Fruit fly (Drosophila melanogaster): ENCODE results near the gene bur.
A peak's percentile ranks its signal among the peaks of the same experiment; 100 is the strongest.

The bur gene

DNA sequence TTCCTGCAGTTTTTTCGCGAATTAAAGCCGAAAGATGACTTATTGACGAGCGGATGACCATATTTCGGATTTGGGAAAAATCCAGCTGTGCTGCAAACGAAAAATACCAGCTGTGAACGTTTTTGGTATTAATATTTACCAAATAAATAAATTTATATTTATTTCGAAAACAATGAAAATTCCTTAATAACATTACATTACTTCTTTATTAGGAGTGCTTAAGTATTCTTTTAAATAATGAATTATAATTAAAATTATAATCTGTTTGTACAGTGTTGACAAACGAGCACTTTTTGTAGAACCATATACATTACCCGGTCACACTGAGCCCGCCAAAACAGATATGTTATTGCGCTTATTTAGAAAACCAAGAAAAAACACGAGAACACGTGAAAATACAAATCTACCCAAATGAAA lies at the start of gene bur, which contains the start of gene Mcm10:
Gene bur, minus strand, starts transcription at position 69 of the 417 bp plus-strand sequence.
Gene Mcm10, plus strand, starts transcription at position 319 of the 417 bp plus-strand sequence.
- TF ChIP-seq cic (GFP tag; optimal IDR thresholded peaks at IDR 0.05) (no peak), CG14711 (tag; optimal IDR thresholded peaks at IDR 0.05) (peak; percentile 27), pad (GFP tag; optimal IDR thresholded peaks at IDR 0.05) (peak; percentile 2), kay (GFP tag; ENCODE audit: borderline replicate concordance) (no peak), CG7101 (tag; optimal IDR thresholded peaks at IDR 0.05) (peak; percentile 42)

DNA sequence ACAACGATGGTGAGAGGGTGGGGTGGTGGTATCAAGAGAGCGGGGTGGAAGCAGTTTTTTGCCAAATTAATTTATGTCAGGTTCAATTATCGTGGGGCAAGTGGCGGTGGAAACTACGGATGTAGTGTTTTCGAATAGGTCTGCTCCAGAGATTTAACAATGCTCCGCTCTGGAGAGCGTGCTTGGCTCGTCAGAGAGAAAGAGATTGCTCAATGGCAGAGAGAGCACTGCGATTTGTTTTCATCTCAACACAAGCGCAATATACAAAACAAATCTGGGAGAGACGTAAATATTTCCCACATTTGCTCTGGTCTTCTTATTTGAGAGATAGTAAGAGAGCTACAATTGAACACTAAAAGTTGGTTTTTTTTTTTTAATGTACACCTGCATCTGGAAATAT lies 42.3 kb upstream of the bur start:
- TF ChIP-seq cnc (optimal IDR thresholded peaks at IDR 0.05) (no peak), pad (GFP tag; optimal IDR thresholded peaks at IDR 0.05) (no peak), tj (GFP tag; optimal IDR thresholded peaks at IDR 0.05) (no peak), Mnt (GFP tag; optimal IDR thresholded peaks at IDR 0.05) (no peak), Clk (GFP tag; optimal IDR thresholded peaks at IDR 0.05) (no peak), CG33017 (tag; optimal IDR thresholded peaks at IDR 0.05) (no peak), CG14711 (tag; optimal IDR thresholded peaks at IDR 0.05) (no peak), ovo (GFP tag; optimal IDR thresholded peaks at IDR 0.05) (no peak), Crg-1 (GFP tag; optimal IDR thresholded peaks at IDR 0.05) (no peak), toe (GFP tag; optimal IDR thresholded peaks at IDR 0.05) (no peak), CG5204 (GFP tag; optimal IDR thresholded peaks at IDR 0.05) (no peak), CG7101 (tag; optimal IDR thresholded peaks at IDR 0.05) (no peak), CG12768 (GFP tag; optimal IDR thresholded peaks at IDR 0.05) (no peak)

DNA sequence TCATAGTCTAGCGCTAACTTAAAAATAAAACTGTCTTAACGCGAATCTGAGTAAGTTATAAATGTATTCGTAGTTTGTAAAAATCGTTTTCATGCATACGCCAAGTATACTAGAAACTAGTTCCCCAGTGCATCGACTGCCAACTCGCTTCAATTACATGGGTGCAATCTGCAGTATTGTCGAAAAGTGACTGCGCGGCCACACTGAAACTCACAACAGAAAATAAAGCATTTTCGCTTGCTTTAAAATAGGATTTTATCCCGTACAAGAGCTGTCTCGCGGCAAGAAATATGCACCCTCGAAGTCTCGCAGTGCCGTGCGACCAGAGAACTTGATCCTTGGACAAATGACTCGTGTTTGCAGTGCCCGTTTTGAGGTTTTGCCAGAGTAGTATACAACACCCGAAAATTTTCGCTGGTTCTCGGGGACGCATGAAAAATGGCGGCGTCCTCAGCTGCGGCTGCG lies 41.7 kb upstream of the bur start, which contains the start of gene CG8677:
Gene CG8677, plus strand, starts transcription at position 199 of the 465 bp plus-strand sequence.
- TF ChIP-seq toe (GFP tag; optimal IDR thresholded peaks at IDR 0.05): no peak
- TF ChIP-seq CG14711 (tag; optimal IDR thresholded peaks at IDR 0.05): peak; percentile 16
- no peak for TF ChIP-seq CG7101 (tag; optimal IDR thresholded peaks at IDR 0.05)
- TF ChIP-seq CG11617 (GFP tag; optimal IDR thresholded peaks at IDR 0.05): no peak
- no peak for TF ChIP-seq CG7045 (GFP tag; optimal IDR thresholded peaks at IDR 0.05)
- TF ChIP-seq Clk (GFP tag; optimal IDR thresholded peaks at IDR 0.05): no peak
- peak; percentile 1 for TF ChIP-seq Mnt (GFP tag; optimal IDR thresholded peaks at IDR 0.05)
- peak; percentile 2 for TF ChIP-seq CG1620 (GFP tag; optimal IDR thresholded peaks at IDR 0.05)
- no peak for TF ChIP-seq kay (GFP tag; ENCODE audit: borderline replicate concordance)
- no peak for TF ChIP-seq CG12768 (GFP tag; optimal IDR thresholded peaks at IDR 0.05)
- no peak for TF ChIP-seq CG33017 (tag; optimal IDR thresholded peaks at IDR 0.05)
- no peak for TF ChIP-seq tj (GFP tag; optimal IDR thresholded peaks at IDR 0.05)
- peak; percentile 23 for TF ChIP-seq bab1 (GFP tag; optimal IDR thresholded peaks at IDR 0.05)

DNA sequence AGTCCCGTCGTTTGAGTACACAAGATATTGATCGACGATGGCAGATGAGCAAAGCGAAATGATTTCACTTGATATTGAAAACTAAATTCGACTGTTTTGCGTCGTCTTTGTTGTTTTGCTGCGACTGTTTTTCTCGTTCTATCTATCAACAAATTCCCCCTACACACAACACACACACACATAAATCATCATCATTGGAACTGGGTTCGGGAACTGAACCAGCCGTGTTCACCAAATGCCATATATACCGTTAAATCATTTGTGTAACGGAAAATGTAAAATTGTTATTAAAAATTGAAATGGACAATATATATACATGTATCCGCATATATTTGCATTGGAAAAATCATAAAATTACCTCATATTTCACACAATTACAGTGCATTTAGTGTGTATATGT lies 40.9 kb upstream of the bur start, which contains the start of gene Atg18b:
Gene Atg18b, minus strand, starts transcription at position 177 of the 400 bp plus-strand sequence.
- no peak for TF ChIP-seq Clk (GFP tag; optimal IDR thresholded peaks at IDR 0.05)
- no peak for TF ChIP-seq tj (GFP tag; optimal IDR thresholded peaks at IDR 0.05)
- peak; percentile 84 for TF ChIP-seq ovo (GFP tag; optimal IDR thresholded peaks at IDR 0.05)
- no peak for TF ChIP-seq kay (GFP tag; ENCODE audit: borderline replicate concordance)
- TF ChIP-seq pad (GFP tag; optimal IDR thresholded peaks at IDR 0.05): peak; percentile 53

- no peak for TF ChIP-seq CG5204 (GFP tag; optimal IDR thresholded peaks at IDR 0.05)
- peak; percentile 55 for TF ChIP-seq tj (GFP tag; optimal IDR thresholded peaks at IDR 0.05)
- TF ChIP-seq Mnt (GFP tag; optimal IDR thresholded peaks at IDR 0.05): no peak
- peak; percentile 25 for TF ChIP-seq ovo (GFP tag; optimal IDR thresholded peaks at IDR 0.05)
- peak; percentile 47 for TF ChIP-seq CG12768 (GFP tag; optimal IDR thresholded peaks at IDR 0.05)
- TF ChIP-seq bab1 (GFP tag; optimal IDR thresholded peaks at IDR 0.05): peak; percentile 30
- TF ChIP-seq kay (GFP tag; ENCODE audit: borderline replicate concordance): peak; percentile 30
- peak; percentile 20 for TF ChIP-seq cic (GFP tag; optimal IDR thresholded peaks at IDR 0.05)
- peak; percentile 9 for TF ChIP-seq CG7045 (GFP tag; optimal IDR thresholded peaks at IDR 0.05)
Observed at dm6 chr2L:21219640-21220085, 40.2 kb upstream of the bur start.

DNA sequence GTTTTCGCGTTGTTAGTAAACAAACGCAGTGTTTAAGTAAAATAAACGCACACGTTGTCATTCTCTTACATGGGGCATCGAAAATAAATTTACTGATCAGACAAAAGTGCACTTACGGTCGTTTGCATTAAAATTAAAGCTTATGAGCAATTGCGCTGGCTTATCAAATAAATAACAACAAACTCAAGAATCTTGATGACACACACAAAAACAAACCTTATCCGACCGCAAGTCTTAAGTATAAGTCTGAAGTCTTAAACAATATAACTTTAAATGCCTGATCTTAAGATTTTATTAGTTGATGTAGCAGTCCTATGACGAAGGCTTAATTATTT lies 39.4 kb upstream of the bur start:
- TF ChIP-seq Mnt (GFP tag; optimal IDR thresholded peaks at IDR 0.05) (peak; percentile 34), kay (GFP tag; ENCODE audit: borderline replicate concordance) (peak; percentile 22), cic (GFP tag; optimal IDR thresholded peaks at IDR 0.05) (peak; percentile 15), CG5204 (GFP tag; optimal IDR thresholded peaks at IDR 0.05) (no peak), tj (GFP tag; optimal IDR thresholded peaks at IDR 0.05) (peak; percentile 95)

DNA sequence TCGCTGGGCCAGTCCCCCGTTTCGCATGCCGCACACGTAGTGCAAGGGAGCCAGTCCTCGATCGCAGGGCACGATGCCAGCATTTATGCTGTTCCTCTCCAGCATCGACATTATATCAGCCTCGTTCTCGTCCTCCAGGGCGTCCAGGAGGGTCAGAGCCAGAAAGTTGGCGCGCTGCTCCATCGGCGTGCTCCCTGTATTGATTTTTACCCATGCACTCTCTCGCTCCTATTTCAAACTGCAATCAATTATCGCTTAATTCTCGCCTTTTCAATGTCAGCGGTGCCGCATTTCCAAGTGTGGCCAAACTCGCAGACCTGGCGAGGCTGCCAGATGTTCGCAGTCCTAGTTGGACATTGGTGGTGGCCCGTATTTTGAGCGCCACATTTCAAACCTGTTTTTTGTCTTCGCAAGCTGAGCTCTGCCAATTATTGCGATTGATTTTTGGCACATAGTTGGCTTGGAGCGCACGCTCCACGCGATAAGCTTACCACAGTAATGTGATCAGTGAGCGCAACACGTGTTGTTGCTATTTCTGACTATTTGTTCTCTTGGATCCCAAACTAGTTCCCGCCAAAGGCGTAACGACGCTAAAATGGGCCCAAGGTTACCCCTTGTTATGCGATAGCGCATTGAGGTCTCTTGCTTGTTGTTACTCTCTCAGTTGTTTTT lies 38.9 kb upstream of the bur start, which contains the start of gene CG8679:
Gene CG8679, minus strand, starts transcription at position 305 of the 672 bp plus-strand sequence.
- TF ChIP-seq Mnt (GFP tag; optimal IDR thresholded peaks at IDR 0.05) (peak; percentile 69), ovo (GFP tag; optimal IDR thresholded peaks at IDR 0.05) (no peak), CG12768 (GFP tag; optimal IDR thresholded peaks at IDR 0.05) (peak; percentile 6), Hr96 (GFP tag; optimal IDR thresholded peaks at IDR 0.05) (no peak), kay (GFP tag; ENCODE audit: borderline replicate concordance) (no peak), tj (GFP tag; optimal IDR thresholded peaks at IDR 0.05) (no peak), CG11617 (GFP tag; optimal IDR thresholded peaks at IDR 0.05) (no peak), CG7101 (tag; optimal IDR thresholded peaks at IDR 0.05) (no peak), CG14711 (tag; optimal IDR thresholded peaks at IDR 0.05) (no peak), CG1620 (GFP tag; optimal IDR thresholded peaks at IDR 0.05) (no peak), cic (GFP tag; optimal IDR thresholded peaks at IDR 0.05) (peak; percentile 69), CG5204 (GFP tag; optimal IDR thresholded peaks at IDR 0.05) (no peak), pad (GFP tag; optimal IDR thresholded peaks at IDR 0.05) (no peak), CG7045 (GFP tag; optimal IDR thresholded peaks at IDR 0.05) (no peak), Crg-1 (GFP tag; optimal IDR thresholded peaks at IDR 0.05) (no peak), CG33017 (tag; optimal IDR thresholded peaks at IDR 0.05) (no peak), toe (GFP tag; optimal IDR thresholded peaks at IDR 0.05) (no peak), cnc (optimal IDR thresholded peaks at IDR 0.05) (no peak), Clk (GFP tag; optimal IDR thresholded peaks at IDR 0.05) (no peak), bab1 (GFP tag; optimal IDR thresholded peaks at IDR 0.05) (peak; percentile 27)

Data from whole organism, adult.